Worm (Caenorhabditis elegans) whole organism, mixed stage, embryonic: Measurements from ENCODE around the gene ZK792.4.

Source experiments
- M03D4.4 ChIP-seq: sonication (generic microtip); optimal IDR thresholded peaks from 2 replicates; lab custom pipeline; 2017; ENCODE audit warnings: mild to moderate bottlenecking, missing genetic modification characterization, missing compliant biosample characterization
- nhr-76 ChIP-seq: sonication (generic microtip); optimal IDR thresholded peaks from 2 replicates; lab custom pipeline; 2017; ENCODE audit warnings: missing biosample characterization, missing genetic modification characterization

DNA sequence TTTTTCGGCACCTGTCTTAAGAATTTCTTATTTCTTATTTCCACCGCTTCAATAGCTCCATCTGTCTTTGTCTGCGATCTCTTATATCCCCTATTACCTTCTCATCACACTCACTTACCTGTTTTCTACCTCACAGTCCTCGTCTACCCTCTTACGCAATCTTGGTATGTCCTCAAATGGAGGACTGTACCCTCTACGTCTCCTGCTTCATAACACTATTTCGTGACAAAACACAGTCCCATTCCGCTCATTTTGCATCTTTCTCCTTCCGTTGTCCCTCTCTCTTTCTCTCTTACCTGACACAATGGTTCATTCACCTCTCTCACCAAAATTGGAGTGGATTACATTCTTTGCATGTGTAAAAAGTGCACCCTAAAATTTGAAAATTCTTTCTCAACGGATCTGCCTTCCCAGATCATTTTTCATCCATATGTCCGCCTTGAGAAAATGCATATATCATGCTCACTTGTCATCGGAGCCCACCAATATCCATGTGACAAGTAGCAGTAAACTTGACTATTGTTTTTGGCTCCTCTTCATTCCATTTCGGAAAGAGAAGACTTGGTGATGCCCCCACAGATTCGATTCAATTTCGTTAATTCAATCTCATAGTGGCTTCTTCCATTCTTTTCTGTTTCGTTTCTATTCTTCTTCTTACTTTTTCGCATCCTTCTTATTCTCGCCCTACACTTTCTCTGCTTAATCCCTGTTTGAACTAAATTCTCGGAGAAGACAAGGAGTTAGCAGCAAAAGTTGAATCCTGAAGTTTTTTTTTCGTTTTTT lies 35.5 kb upstream of the ZK792.4 start:
- TF ChIP-seq nhr-76 (tag; lab: Kevin White, UChicago) (no peak), M03D4.4 (tag; lab: Kevin White, UChicago) (no peak)
